Fruit fly (Drosophila melanogaster) whole organism, embryonic: Measurements from ENCODE around the gene Ir76b.

Experiments used
- CG33213 ChIP-seq: fragments of 200-800 bp; sonication (Bioruptor generic); optimal IDR thresholded peaks from 3 replicates; lab custom pipeline; 2016; ENCODE audit warnings: missing biosample characterization, missing genetic modification characterization
- NfI ChIP-seq: fragments of 200-800 bp; sonication (Bioruptor generic); optimal IDR thresholded peaks from 3 replicates; lab custom pipeline; 2018; ENCODE audit warnings: missing biosample characterization, mild to moderate bottlenecking, missing genetic modification characterization, moderate library complexity
- grn ChIP-seq: fragments of 200-800 bp; sonication (Bioruptor generic); optimal IDR thresholded peaks from 3 replicates; lab custom pipeline; 2017; ENCODE audit warnings: missing biosample characterization, missing genetic modification characterization
- hth ChIP-seq: fragments of >200 bp; optimal IDR thresholded peaks from 2 replicates; lab custom pipeline; 2017; ENCODE audit warnings: inconsistent platforms
- ro ChIP-seq: fragments of 200-800 bp; sonication (Bioruptor generic); IDR thresholded peaks from 2 replicates; pipeline ENCODE4 v1.3.6; 2022; ENCODE audit warnings: missing biosample characterization, missing genetic modification characterization

DNA sequence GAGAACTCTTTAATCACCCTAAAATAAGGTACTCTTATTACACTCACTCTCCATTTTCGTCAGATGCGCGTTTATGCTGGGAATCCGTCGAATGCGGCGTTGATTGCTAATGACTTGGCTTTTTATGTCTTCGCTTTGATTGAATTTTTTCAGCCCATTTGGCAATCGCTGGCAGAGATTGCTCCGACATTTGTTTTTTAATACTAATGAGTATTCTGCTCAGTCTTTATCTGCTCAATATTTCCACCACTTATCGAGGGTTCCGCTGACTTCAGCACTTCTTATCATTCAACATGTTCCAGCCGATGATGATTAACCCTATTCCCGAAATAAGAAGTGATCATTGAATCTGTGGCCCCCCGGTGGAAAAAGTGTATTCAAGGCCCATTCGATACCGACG lies 20.3 kb upstream of the Ir76b start, which contains the start of gene obst-J:
- TF ChIP-seq grn (GFP tag; lab: Kevin White, UChicago) (no peak), NfI (GFP tag; lab: Kevin White, UChicago) (no peak), ro (GFP tag; lab: Robert Waterston, UW) (no peak), hth (no peak), CG33213 (no peak)
